Fruit fly (Drosophila melanogaster): ENCODE measurements around the gene Usp32.

Gene Usp32

dm6 chr3L:19861215-19861614 lies 9.7 kb upstream of the Usp32 start (continued):
- TF ChIP-seq HLHmδ (GFP tag; optimal IDR thresholded peaks at IDR 0.05) (peak; percentile 18), Stat92E (GFP tag; optimal IDR thresholded peaks at IDR 0.05) (peak in 1 of 3 experiments; percentile 98), ci (GFP tag; IDR thresholded peaks at IDR 0.05) (peak; percentile 66), caup (GFP tag; optimal IDR thresholded peaks at IDR 0.05; ENCODE audit: severe bottlenecking) (peak; percentile 24), NfI (GFP tag; optimal IDR thresholded peaks at IDR 0.05) (peak; percentile 68), pzg (GFP tag; optimal IDR thresholded peaks at IDR 0.05) (peak; percentile 75), bcd (GFP tag; optimal IDR thresholded peaks at IDR 0.05) (peak; percentile 12), wor (GFP tag; IDR thresholded peaks at IDR 0.05) (no peak), lab (GFP tag; optimal IDR thresholded peaks at IDR 0.05) (peak; percentile 38), CG17829 (tag; optimal IDR thresholded peaks at IDR 0.05) (peak; percentile 54), CG6791 (GFP tag; IDR thresholded peaks at IDR 0.05; ENCODE audit: partially characterized antibody) (peak; percentile 43; the same call in 1 of the 3 replicates), Dref (GFP tag; IDR thresholded peaks at IDR 0.05) (no peak; the same call in 1 of the 2 replicates), Dip3 (GFP tag; optimal IDR thresholded peaks at IDR 0.05) (no peak), CG8478 (optimal IDR thresholded peaks at IDR 0.05) (no peak), chinmo (GFP tag; IDR thresholded peaks at IDR 0.05; ENCODE audit: partially characterized antibody) (peak; percentile 75; the same call in 2 of the 4 replicates), bigmax (GFP tag; optimal IDR thresholded peaks at IDR 0.05) (peak; percentile 20), Side (GFP tag; optimal IDR thresholded peaks at IDR 0.05) (no peak), unc-4 (GFP tag; IDR thresholded peaks at IDR 0.05; ENCODE audit: partially characterized antibody) (0 out of 2 replicates have a peak, but pooled peaks have one; percentile 23), eyg (GFP tag; optimal IDR thresholded peaks at IDR 0.05) (no peak), odd (GFP tag; optimal IDR thresholded peaks at IDR 0.05) (no peak), CG3995 (GFP tag; optimal IDR thresholded peaks at IDR 0.05) (peak; percentile 74), Opbp (GFP tag; IDR thresholded peaks at IDR 0.05; ENCODE audit: partially characterized antibody) (peak; percentile 52; the same call in 1 of the 3 replicates), CG18599 (GFP tag; optimal IDR thresholded peaks at IDR 0.05) (peak; percentile 3), CG17361 (GFP tag; IDR thresholded peaks at IDR 0.05) (0 out of 3 replicates have a peak, but pooled peaks have one; percentile 11), so (GFP tag; IDR thresholded peaks at IDR 0.05) (peak; percentile 35; the same call in 1 of the 3 replicates), HmgZ (tag; optimal IDR thresholded peaks at IDR 0.05) (peak; percentile 56), Hr78 (GFP tag; optimal IDR thresholded peaks at IDR 0.05) (peak in 1 of 2 experiments; percentile 22), kni (GFP tag; optimal IDR thresholded peaks at IDR 0.05) (peak; percentile 14), CG15601 (tag; optimal IDR thresholded peaks at IDR 0.05) (peak; percentile 37), Hmr (GFP tag; optimal IDR thresholded peaks at IDR 0.05) (peak; percentile 37), CG1603 (tag; optimal IDR thresholded peaks at IDR 0.05) (peak; percentile 53), CG15696 (tag; optimal IDR thresholded peaks at IDR 0.05) (no peak), CG13296 (GFP tag; optimal IDR thresholded peaks at IDR 0.05) (peak; percentile 8), CG13287 (GFP tag; IDR thresholded peaks at IDR 0.05; ENCODE audit: partially characterized antibody) (peak; percentile 61; the same call in 1 of the 2 replicates), Hand (GFP tag; optimal IDR thresholded peaks at IDR 0.05) (peak; percentile 47), CG18011 (GFP tag; optimal IDR thresholded peaks at IDR 0.05) (peak; percentile 31), CG1832 (GFP tag; optimal IDR thresholded peaks at IDR 0.05) (no peak), Xrp1 (GFP tag; IDR thresholded peaks at IDR 0.05) (peak; percentile 53), CG17912 (GFP tag; optimal IDR thresholded peaks at IDR 0.05) (peak; percentile 41), NC2β (GFP tag; optimal IDR thresholded peaks at IDR 0.05) (no peak), gfzf (GFP tag; optimal IDR thresholded peaks at IDR 0.05) (peak; percentile 51), fu2 (GFP tag; optimal IDR thresholded peaks at IDR 0.05) (no peak), Nf-YA (GFP tag; IDR thresholded peaks at IDR 0.05) (peak; percentile 37; the same call in 1 of the 2 replicates), Pdp1 (GFP tag; optimal IDR thresholded peaks at IDR 0.05) (peak in 1 of 2 experiments; percentile 40), CG11085 (GFP tag; IDR thresholded peaks at IDR 0.05) (no peak), CG6689 (GFP tag; IDR thresholded peaks at IDR 0.05) (no peak), bsh (GFP tag; optimal IDR thresholded peaks at IDR 0.05) (peak in 1 of 2 experiments; percentile 11), run (tag; optimal IDR thresholded peaks at IDR 0.05) (peak; percentile 11)

Data from whole organism, embryonic.